Worm (Caenorhabditis elegans) whole organism, L1 larva: ENCODE measurements around the gene ZK666.11.
A peak's percentile ranks its signal among the peaks of the same experiment; 100 is the strongest.

Source experiments
- C04F5.9 ChIP-seq: sonication (generic microtip); optimal IDR thresholded peaks from 2 replicates; lab custom pipeline; 2016; ENCODE audit warnings: missing genetic modification characterization, missing compliant biosample characterization
- C16A3.4 ChIP-seq: fragments of 150-350 bp; optimal IDR thresholded peaks from 2 replicates; lab custom pipeline; 2014; ENCODE audit warnings: missing biosample characterization, missing genetic modification characterization
- F16B12.6 ChIP-seq: fragments of 150-350 bp; optimal IDR thresholded peaks from 2 replicates; lab custom pipeline; 2014; ENCODE audit warnings: missing biosample characterization, missing genetic modification characterization
- aha-1 ChIP-seq: fragments of 150-350 bp; optimal IDR thresholded peaks from 2 replicates; lab custom pipeline; 2014; ENCODE audit warnings: missing biosample characterization, missing genetic modification characterization
- alr-1 ChIP-seq: fragments of 200-800 bp; sonication (Bioruptor generic); optimal IDR thresholded peaks from 2 replicates; lab custom pipeline; 2018; ENCODE audit warnings: borderline replicate concordance, mild to moderate bottlenecking, missing genetic modification characterization, missing compliant biosample characterization
- aly-2 ChIP-seq: fragments of 150-350 bp; optimal IDR thresholded peaks from 2 replicates; lab custom pipeline; 2014; ENCODE audit warnings: missing biosample characterization, missing genetic modification characterization
- blmp-1 ChIP-seq: fragments of 150-350 bp; optimal IDR thresholded peaks from 2 replicates; lab custom pipeline; 2014; ENCODE audit warnings: missing biosample characterization, missing genetic modification characterization
- ceh-63 ChIP-seq: fragments of 200-800 bp; sonication (Bioruptor generic); optimal IDR thresholded peaks from 2 replicates; lab custom pipeline; 2018; ENCODE audit warnings: mild to moderate bottlenecking, missing genetic modification characterization, missing compliant biosample characterization
- ceh-8 ChIP-seq: fragments of 200-800 bp; sonication (Bioruptor generic); optimal IDR thresholded peaks from 2 replicates; lab custom pipeline; 2018; ENCODE audit warnings: mild to moderate bottlenecking, missing genetic modification characterization, moderate library complexity, missing compliant biosample characterization
- ceh-82 ChIP-seq, 3 experiments: fragments of 150-350 bp in 1 of 3; sonication (generic microtip) in 2 of 3; optimal IDR thresholded peaks; 2 replicates each; lab custom pipeline; 2014 to 2017; ENCODE audit warnings: missing biosample characterization in 3 of 3, missing genetic modification characterization in 3 of 3
- ceh-88 ChIP-seq: fragments of 200-800 bp; sonication (Bioruptor generic); IDR thresholded peaks from 2 replicates; pipeline ENCODE4 v1.3.6; 2022; ENCODE audit warnings: missing genetic modification characterization, missing compliant biosample characterization
- ces-1 ChIP-seq: fragments of 150-350 bp; optimal IDR thresholded peaks from 2 replicates; lab custom pipeline; 2014; ENCODE audit warnings: missing biosample characterization, missing genetic modification reagents, missing genetic modification characterization
- dsc-1 ChIP-seq: sonication (generic microtip); optimal IDR thresholded peaks from 2 replicates; lab custom pipeline; 2016; ENCODE audit warnings: mild to moderate bottlenecking, missing genetic modification characterization, missing compliant biosample characterization
- efl-1 ChIP-seq, 4 experiments: fragments of 150-350 bp; optimal IDR thresholded peaks in 3 of 4; peaks in 1 of 4; 1 replicate in 1 of 4; 2 replicates in 3 of 4; lab custom pipeline; 2014; ENCODE audit warnings: missing biosample characterization in 2 of 4, missing genetic modification characterization in 2 of 4, missing genetic modification reagents in 2 of 4
- efl-3 ChIP-seq: fragments of 200-800 bp; sonication (Bioruptor generic); optimal IDR thresholded peaks from 2 replicates; lab custom pipeline; 2018; ENCODE audit warnings: mild to moderate bottlenecking, missing genetic modification characterization, missing compliant biosample characterization
- egl-13 ChIP-seq: sonication (generic microtip); optimal IDR thresholded peaks from 2 replicates; lab custom pipeline; 2016; ENCODE audit warnings: missing genotype, missing genetic modification reagents, missing genetic modification characterization, missing compliant biosample characterization
- egl-27 ChIP-seq, 2 experiments: fragments of 150-350 bp in 1 of 2; sonication (generic microtip); optimal IDR thresholded peaks; 3 replicates each; lab custom pipeline; 2017 to 2018; ENCODE audit warnings: missing biosample characterization in 2 of 2, missing genetic modification characterization in 2 of 2, missing genetic modification reagents in 2 of 2
- ets-5 ChIP-seq: fragments of 200-800 bp; sonication (Bioruptor generic); IDR thresholded peaks from 2 replicates; pipeline ENCODE4 v1.3.6; 2022; ENCODE audit warnings: missing genetic modification characterization, missing compliant biosample characterization
- fkh-10 ChIP-seq: sonication (generic microtip); optimal IDR thresholded peaks from 2 replicates; lab custom pipeline; 2017; ENCODE audit warnings: missing biosample characterization, missing genetic modification reagents, missing genetic modification characterization
- fos-1 ChIP-seq: fragments of 150-350 bp; optimal IDR thresholded peaks from 2 replicates; lab custom pipeline; 2014; ENCODE audit warnings: missing biosample characterization, missing genetic modification characterization
- grh-1 ChIP-seq: fragments of 200-800 bp; sonication (Bioruptor generic); IDR thresholded peaks from 2 replicates; pipeline ENCODE4 v1.3.6; 2022; ENCODE audit warnings: missing genetic modification reagents, missing genetic modification characterization, missing compliant biosample characterization
- hlh-4 ChIP-seq: sonication (generic microtip); optimal IDR thresholded peaks from 2 replicates; lab custom pipeline; 2016; ENCODE audit warnings: mild to moderate bottlenecking, missing genetic modification characterization, missing compliant biosample characterization
- isw-1 ChIP-seq: fragments of 200-800 bp; sonication (Bioruptor generic); IDR thresholded peaks from 2 replicates; pipeline ENCODE4 v1.3.6; 2022; ENCODE audit warnings: missing genetic modification characterization, missing compliant biosample characterization
- jun-1 ChIP-seq: fragments of 150-350 bp; optimal IDR thresholded peaks from 2 replicates; lab custom pipeline; 2014; ENCODE audit warnings: missing biosample characterization, missing genetic modification reagents, missing genetic modification characterization
- lin-13 ChIP-seq: fragments of 150-350 bp; optimal IDR thresholded peaks from 2 replicates; lab custom pipeline; 2014; ENCODE audit warnings: missing biosample characterization, missing genetic modification reagents, missing genetic modification characterization
- lin-15B ChIP-seq: fragments of 150-350 bp; sonication (generic microtip); optimal IDR thresholded peaks from 3 replicates; lab custom pipeline; 2014; ENCODE audit warnings: missing biosample characterization, missing genetic modification characterization
- lin-35 ChIP-seq, 2 experiments: fragments of 150-350 bp; optimal IDR thresholded peaks; 2 replicates each; lab custom pipeline; 2014; ENCODE audit warnings: missing biosample characterization in 2 of 2, missing genetic modification characterization in 2 of 2, missing genetic modification reagents in 2 of 2
- lir-3 ChIP-seq: sonication (generic microtip); optimal IDR thresholded peaks from 2 replicates; lab custom pipeline; 2016; ENCODE audit warnings: mild to moderate bottlenecking, missing genetic modification characterization, moderate library complexity, missing compliant biosample characterization; ENCODE audit not compliant: poor library complexity
- lsy-2 ChIP-seq, 2 experiments: fragments of 150-350 bp; optimal IDR thresholded peaks; 2 replicates each; lab custom pipeline; 2014; ENCODE audit warnings: missing biosample characterization in 2 of 2, missing genetic modification characterization in 2 of 2
- mef-2 ChIP-seq: fragments of 150-350 bp; optimal IDR thresholded peaks from 2 replicates; lab custom pipeline; 2014; ENCODE audit warnings: missing biosample characterization, missing genetic modification characterization
- nhr-19 ChIP-seq: fragments of 200-800 bp; sonication (Bioruptor generic); conservative IDR thresholded peaks from 2 replicates; pipeline ENCODE4 v1.3.6; 2022; ENCODE audit warnings: missing genetic modification characterization, missing compliant biosample characterization
- nhr-20 ChIP-seq: sonication (generic microtip); optimal IDR thresholded peaks from 2 replicates; lab custom pipeline; 2016; ENCODE audit warnings: mild to moderate bottlenecking, missing genetic modification characterization, missing compliant biosample characterization
- nhr-47 ChIP-seq: sonication (generic microtip); optimal IDR thresholded peaks from 2 replicates; lab custom pipeline; 2016; ENCODE audit warnings: mild to moderate bottlenecking, missing genetic modification characterization, moderate library complexity, missing compliant biosample characterization
- nhr-71 ChIP-seq: sonication (generic microtip); optimal IDR thresholded peaks from 2 replicates; lab custom pipeline; 2016; ENCODE audit warnings: mild to moderate bottlenecking, missing genetic modification characterization, moderate library complexity, missing compliant biosample characterization
- nhr-76 ChIP-seq: sonication (generic microtip); optimal IDR thresholded peaks from 2 replicates; lab custom pipeline; 2017; ENCODE audit warnings: missing biosample characterization, missing genetic modification characterization
- nhr-77 ChIP-seq: fragments of 150-350 bp; optimal IDR thresholded peaks from 2 replicates; lab custom pipeline; 2014; ENCODE audit warnings: missing biosample characterization, missing genetic modification characterization
- nhr-85 ChIP-seq: sonication (generic microtip); peaks from one replicate; lab custom pipeline; 2016; ENCODE audit warnings: missing genetic modification characterization, inconsistent platforms, missing compliant biosample characterization
- pag-3 ChIP-seq: sonication (generic microtip); optimal IDR thresholded peaks from 2 replicates; lab custom pipeline; 2017; ENCODE audit warnings: missing genetic modification characterization, mild to moderate bottlenecking, missing compliant biosample characterization, antibody characterized with exemption, borderline replicate concordance; ENCODE audit not compliant: insufficient read depth
- skn-1 ChIP-seq: fragments of 150-350 bp; optimal IDR thresholded peaks from 2 replicates; lab custom pipeline; 2014; ENCODE audit warnings: missing biosample characterization, missing genetic modification characterization
- snpc-4 ChIP-seq: fragments of 150-350 bp; optimal IDR thresholded peaks from 2 replicates; lab custom pipeline; 2014; ENCODE audit warnings: missing biosample characterization, missing genetic modification characterization
- snu-23 ChIP-seq: sonication (generic microtip); optimal IDR thresholded peaks from 2 replicates; lab custom pipeline; 2016; ENCODE audit warnings: missing genetic modification characterization, missing compliant biosample characterization
- sptf-1 ChIP-seq: fragments of 150-350 bp; optimal IDR thresholded peaks from 2 replicates; lab custom pipeline; 2014; ENCODE audit warnings: missing biosample characterization, missing genetic modification characterization
- sup-37 ChIP-seq: fragments of 200-800 bp; sonication (Bioruptor generic); optimal IDR thresholded peaks from 2 replicates; lab custom pipeline; 2018; ENCODE audit warnings: mild to moderate bottlenecking, missing genetic modification characterization, missing compliant biosample characterization
- swsn-7 ChIP-seq: sonication (generic microtip); optimal IDR thresholded peaks from 2 replicates; lab custom pipeline; 2016; ENCODE audit warnings: missing genetic modification characterization, missing compliant biosample characterization
- tbx-2 ChIP-seq: sonication (generic microtip); optimal IDR thresholded peaks from 2 replicates; lab custom pipeline; 2016; ENCODE audit warnings: missing genetic modification characterization, missing compliant biosample characterization
- tlp-1 ChIP-seq: fragments of 150-350 bp; optimal IDR thresholded peaks from 2 replicates; lab custom pipeline; 2014; ENCODE audit warnings: missing biosample characterization, missing genetic modification characterization
- unc-130 ChIP-seq: fragments of 150-350 bp; optimal IDR thresholded peaks from 2 replicates; lab custom pipeline; 2017; ENCODE audit warnings: missing biosample characterization, missing genetic modification characterization, inconsistent platforms
- unc-62 ChIP-seq: fragments of 150-350 bp; optimal IDR thresholded peaks from 2 replicates; lab custom pipeline; 2014; ENCODE audit warnings: missing biosample characterization, missing genetic modification reagents, missing genetic modification characterization
- vab-15 ChIP-seq: sonication (generic microtip); optimal IDR thresholded peaks from 2 replicates; lab custom pipeline; 2017; ENCODE audit warnings: missing genotype, mild to moderate bottlenecking, missing genetic modification characterization, missing compliant biosample characterization
- xbp-1 ChIP-seq: sonication (generic microtip); optimal IDR thresholded peaks from 2 replicates; lab custom pipeline; 2016; ENCODE audit warnings: missing genetic modification characterization, missing compliant biosample characterization
- ztf-11 ChIP-seq, 2 experiments: sonication (generic microtip); optimal IDR thresholded peaks; 2 replicates each; lab custom pipeline; 2016 to 2017; ENCODE audit warnings: missing genetic modification characterization in 2 of 2, missing biosample characterization in 1 of 2, missing compliant biosample characterization in 1 of 2

Gene ZK666.11

DNA sequence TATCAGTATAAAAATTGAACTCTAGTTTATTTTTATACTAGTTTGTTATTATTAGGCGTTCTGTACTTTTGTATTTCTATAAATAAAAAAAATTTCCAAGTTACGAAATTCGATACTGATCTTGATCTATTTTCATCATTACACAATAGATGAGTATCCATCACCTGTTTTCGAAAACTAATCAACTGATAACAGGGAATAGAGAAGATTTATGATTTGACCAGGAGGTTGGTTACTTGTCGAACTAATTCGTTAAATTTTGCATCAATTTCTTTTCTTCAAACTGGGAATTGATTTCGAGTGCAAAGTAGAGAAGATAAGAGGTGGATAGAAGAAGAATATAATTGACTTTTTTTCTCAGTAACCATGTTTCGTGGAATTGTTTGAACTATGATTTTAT is 33.1 kb downstream of the ZK666.11 start (continued):
- TF ChIP-seq fkh-10 = no peak
- TF ChIP-seq snu-23 (GFP tag; lab: Kevin White, UChicago) = peak; percentile 11
- TF ChIP-seq nhr-76 (tag; lab: Kevin White, UChicago) = no peak
- TF ChIP-seq nhr-71 (tag; lab: Kevin White, UChicago) = peak; percentile 19
- TF ChIP-seq alr-1 (tag; lab: Kevin White, UChicago) = no peak
- TF ChIP-seq mef-2 = no peak
- TF ChIP-seq nhr-20 (tag; lab: Kevin White, UChicago) = peak; percentile 41
- TF ChIP-seq tbx-2 = no peak
- no peak for TF ChIP-seq efl-1 (optimal IDR thresholded peaks at IDR 0.05; lab: Kevin White, UChicago)
- TF ChIP-seq efl-1 (GFP tag; optimal IDR thresholded peaks at IDR 0.05 in 1 of 2; lab: Kevin White, UChicago) = no peak

DNA sequence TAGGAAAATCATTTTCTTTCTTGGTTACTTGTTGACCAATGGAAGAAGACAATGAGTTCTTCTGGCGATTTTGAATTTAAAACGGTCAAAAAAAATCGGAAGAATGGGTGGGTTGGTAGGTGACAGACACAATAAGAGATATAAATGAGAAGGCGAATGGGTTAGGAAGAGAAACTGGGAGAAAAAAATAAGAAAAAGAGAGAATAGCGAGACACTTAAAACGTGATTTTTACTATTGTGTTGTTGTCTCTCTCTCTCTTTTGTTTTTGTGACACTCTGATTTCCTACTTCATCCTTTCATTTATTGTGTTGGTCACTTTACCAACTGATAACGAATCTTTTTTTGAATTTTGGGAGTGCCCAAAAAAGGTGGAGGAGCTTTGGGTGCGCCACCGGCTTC is 34.1 kb downstream of the ZK666.11 start:
- TF ChIP-seq nhr-76 (tag; lab: Kevin White, UChicago) (no peak), nhr-85 (tag; lab: Kevin White, UChicago) (peak; percentile 63), nhr-20 (tag; lab: Kevin White, UChicago) (peak; percentile 48), nhr-77 (no peak), ceh-82 (tag; optimal IDR thresholded peaks at IDR 0.05; lab: Kevin White, UChicago) (no peak), pag-3 (tag; lab: Kevin White, UChicago) (no peak), ceh-63 (GFP tag; lab: Kevin White, UChicago) (no peak), snu-23 (GFP tag; lab: Kevin White, UChicago) (peak; percentile 49), C04F5.9 (tag; lab: Kevin White, UChicago) (no peak), skn-1 (tag; lab: Kevin White, UChicago) (no peak), sup-37 (no peak), aly-2 (no peak), tbx-2 (no peak), ces-1 (GFP tag; lab: Kevin White, UChicago) (no peak), C16A3.4 (tag; lab: Kevin White, UChicago) (peak; percentile 14), alr-1 (tag; lab: Kevin White, UChicago) (no peak), egl-13 (tag; lab: Kevin White, UChicago) (no peak), lin-35 (GFP tag; optimal IDR thresholded peaks at IDR 0.05; lab: Kevin White, UChicago) (peak in 1 of 2 experiments; percentile 24), lsy-2 (tag; optimal IDR thresholded peaks at IDR 0.05; lab: Kevin White, UChicago) (peak in 1 of 2 experiments; percentile 25), nhr-71 (tag; lab: Kevin White, UChicago) (peak; percentile 25), unc-62 (GFP tag; lab: Kevin White, UChicago) (no peak), egl-27 (tag; optimal IDR thresholded peaks at IDR 0.05; lab: Kevin White, UChicago) (no peak), ets-5 (GFP tag; lab: Robert Waterston, UW) (no peak), vab-15 (no peak), fos-1 (tag; lab: Kevin White, UChicago) (no peak), lin-15B (no peak), ceh-88 (GFP tag; lab: Robert Waterston, UW) (no peak), ztf-11 (tag; optimal IDR thresholded peaks at IDR 0.05; lab: Kevin White, UChicago) (no peak), F16B12.6 (tag; lab: Kevin White, UChicago) (no peak), nhr-47 (tag; lab: Kevin White, UChicago) (no peak), efl-3 (no peak), grh-1 (GFP tag; lab: Robert Waterston, UW) (no peak), snpc-4 (no peak), aha-1 (tag; lab: Kevin White, UChicago) (no peak), dsc-1 (tag; lab: Kevin White, UChicago) (no peak), unc-130 (tag; lab: Kevin White, UChicago) (no peak), swsn-7 (tag; lab: Kevin White, UChicago) (no peak), sptf-1 (tag; lab: Kevin White, UChicago) (no peak), lir-3 (no peak), xbp-1 (tag; lab: Kevin White, UChicago) (no peak), lin-13 (GFP tag; lab: Kevin White, UChicago) (no peak), isw-1 (no peak), nhr-19 (GFP tag; lab: Robert Waterston, UW) (no peak), hlh-4 (tag; lab: Kevin White, UChicago) (no peak), tlp-1 (tag; lab: Kevin White, UChicago) (no peak), ceh-8 (GFP tag; lab: Kevin White, UChicago) (no peak), blmp-1 (tag; lab: Kevin White, UChicago) (peak; percentile 74), jun-1 (tag; lab: Kevin White, UChicago) (no peak)
